Fruit fly (Drosophila melanogaster) whole organism, embryonic: Measurements from ENCODE around the gene Ufl1.

Experiments used
- C15 ChIP-seq: fragments of 200-800 bp; sonication (Bioruptor generic); IDR thresholded peaks from 3 replicates; pipeline ENCODE4 v1.3.6; 2022; ENCODE audit warnings: missing biosample characterization, missing genetic modification characterization
- CG11504 ChIP-seq: fragments of 200-800 bp; sonication (Bioruptor generic); optimal IDR thresholded peaks from 3 replicates; lab custom pipeline; 2019; ENCODE audit warnings: missing biosample characterization, mild to moderate bottlenecking, missing genetic modification characterization, moderate library complexity
- CG12155 ChIP-seq: fragments of 200-800 bp; sonication (Bioruptor generic); optimal IDR thresholded peaks from 3 replicates; lab custom pipeline; 2016; ENCODE audit warnings: missing biosample characterization, missing genetic modification characterization
- CG15269 ChIP-seq: fragments of 200-800 bp; sonication (Bioruptor generic); optimal IDR thresholded peaks from 2 replicates; lab custom pipeline; 2018; ENCODE audit warnings: missing biosample characterization, mild to moderate bottlenecking, missing genetic modification characterization, moderate library complexity
- CG17186 ChIP-seq: fragments of 200-800 bp; sonication (Bioruptor generic); optimal IDR thresholded peaks from 3 replicates; lab custom pipeline; 2017; ENCODE audit warnings: missing biosample characterization, missing genetic modification reagents, missing genetic modification characterization
- CG17612 ChIP-seq: fragments of 200-800 bp; sonication (Bioruptor generic); IDR thresholded peaks from 2 replicates; pipeline ENCODE4 v1.3.6; 2022; ENCODE audit warnings: missing biosample characterization, missing genetic modification characterization
- CG2129 ChIP-seq: fragments of 200-800 bp; sonication (Bioruptor generic); IDR thresholded peaks from 2 replicates; pipeline ENCODE4 v1.3.6; 2022; ENCODE audit warnings: missing biosample characterization, missing genetic modification characterization; ENCODE audit not compliant: partially characterized antibody
- CG2199 ChIP-seq: fragments of 200-800 bp; sonication (Bioruptor generic); IDR thresholded peaks from 3 replicates; pipeline ENCODE4 v1.3.6; 2022; ENCODE audit warnings: missing biosample characterization, missing genetic modification characterization
- CG30020 ChIP-seq: fragments of 200-800 bp; optimal IDR thresholded peaks from 2 replicates; lab custom pipeline; 2019; ENCODE audit warnings: missing biosample characterization, mild to moderate bottlenecking, missing genetic modification characterization, moderate library complexity
- CG3163 ChIP-seq: fragments of 200-800 bp; sonication (Bioruptor generic); optimal IDR thresholded peaks from 3 replicates; lab custom pipeline; 2016; ENCODE audit warnings: missing biosample characterization, missing genetic modification characterization
- CG32532 ChIP-seq: fragments of 200-800 bp; sonication (Bioruptor generic); IDR thresholded peaks from 2 replicates; pipeline ENCODE4 v1.3.6; 2022; ENCODE audit warnings: missing biosample characterization, missing genetic modification characterization
- CG3281 ChIP-seq: fragments of 200-800 bp; sonication (Bioruptor generic); optimal IDR thresholded peaks from 3 replicates; lab custom pipeline; 2017; ENCODE audit warnings: missing biosample characterization, mild to moderate bottlenecking, missing genetic modification characterization
- CG34224 ChIP-seq: fragments of 200-800 bp; sonication (Bioruptor generic); IDR thresholded peaks from 3 replicates; pipeline ENCODE4 v1.3.6; 2022; ENCODE audit warnings: missing biosample characterization, missing genetic modification characterization; ENCODE audit not compliant: partially characterized antibody
- CG4360 ChIP-seq: fragments of 200-800 bp; sonication (Bioruptor generic); IDR thresholded peaks from 2 replicates; pipeline ENCODE4 v1.3.6; 2022; ENCODE audit warnings: missing biosample characterization, missing genetic modification characterization
- CG4820 ChIP-seq: fragments of 200-800 bp; sonication (Bioruptor generic); optimal IDR thresholded peaks from 3 replicates; lab custom pipeline; 2016; ENCODE audit warnings: missing biosample characterization, missing genetic modification characterization
- CG7745 ChIP-seq: fragments of 200-800 bp; sonication (Bioruptor generic); optimal IDR thresholded peaks from 2 replicates; lab custom pipeline; 2018; ENCODE audit warnings: missing biosample characterization, mild to moderate bottlenecking, missing genetic modification characterization, moderate library complexity
- CG8290 ChIP-seq, 3 experiments: fragments of 200-800 bp; sonication (Bioruptor generic); optimal IDR thresholded peaks; 2 replicates each; lab custom pipeline; 2016 to 2019; ENCODE audit warnings: missing biosample characterization in 3 of 3, missing genetic modification characterization in 3 of 3, mild to moderate bottlenecking in 2 of 3, moderate library complexity in 1 of 3
- CG8359 ChIP-seq: fragments of 200-800 bp; sonication (Bioruptor generic); optimal IDR thresholded peaks from 2 replicates; lab custom pipeline; 2017; ENCODE audit warnings: missing biosample characterization, mild to moderate bottlenecking, missing genetic modification characterization, borderline replicate concordance
- CHES-1-like ChIP-seq: fragments of 200-800 bp; sonication (Bioruptor generic); optimal IDR thresholded peaks from 2 replicates; lab custom pipeline; 2016; ENCODE audit warnings: missing biosample characterization, missing genetic modification characterization
- Chrac-16 ChIP-seq: fragments of 200-800 bp; sonication (Bioruptor generic); optimal IDR thresholded peaks from 3 replicates; lab custom pipeline; 2016; ENCODE audit warnings: missing biosample characterization, missing genetic modification characterization
- Dll ChIP-seq: fragments of 200-800 bp; sonication (Bioruptor generic); IDR thresholded peaks from 4 replicates; pipeline ENCODE4 v1.3.6; 2022; ENCODE audit warnings: missing biosample characterization, missing genetic modification characterization; ENCODE audit not compliant: partially characterized antibody
- HLH54F ChIP-seq: fragments of 200-800 bp; sonication (Bioruptor generic); optimal IDR thresholded peaks from 3 replicates; lab custom pipeline; 2016; ENCODE audit warnings: missing biosample characterization, missing genetic modification characterization
- HLHmδ ChIP-seq: fragments of 200-800 bp; sonication (Bioruptor generic); optimal IDR thresholded peaks from 2 replicates; lab custom pipeline; 2018; ENCODE audit warnings: missing biosample characterization, mild to moderate bottlenecking, missing genetic modification characterization, moderate library complexity
- Hey ChIP-seq: fragments of 200-800 bp; sonication (Bioruptor generic); optimal IDR thresholded peaks from 3 replicates; lab custom pipeline; 2018; ENCODE audit warnings: missing biosample characterization, mild to moderate bottlenecking, missing genetic modification characterization
- MBD-R2 ChIP-seq: fragments of 200-800 bp; sonication (Bioruptor generic); IDR thresholded peaks from 2 replicates; pipeline ENCODE4 v1.3.6; 2022; ENCODE audit warnings: missing biosample characterization, missing genetic modification characterization
- Max ChIP-seq: fragments of 200-800 bp; sonication (Bioruptor generic); optimal IDR thresholded peaks from 2 replicates; lab custom pipeline; 2016; ENCODE audit warnings: missing biosample characterization, mild to moderate bottlenecking, missing genetic modification characterization
- Optix ChIP-seq: fragments of 200-800 bp; sonication (Bioruptor generic); IDR thresholded peaks from 3 replicates; pipeline ENCODE4 v1.3.6; 2022; ENCODE audit warnings: missing biosample characterization, missing genetic modification characterization
- Rfx ChIP-seq: fragments of 200-800 bp; sonication (Bioruptor generic); IDR thresholded peaks from 2 replicates; pipeline ENCODE4 v1.3.6; 2022; ENCODE audit warnings: missing biosample characterization, missing genetic modification characterization
- Trl ChIP-seq, 3 experiments: fragments of >200 bp in 2 of 3; fragments of 200-800 bp in 1 of 3; sonication (Bioruptor generic) in 1 of 3; optimal IDR thresholded peaks; 2 replicates in 1 of 3; 3 replicates in 2 of 3; lab custom pipeline; 2016 to 2017; ENCODE audit warnings: missing biosample characterization in 1 of 3, missing genetic modification characterization in 1 of 3
- YL-1 ChIP-seq: fragments of 200-800 bp; sonication (Bioruptor generic); optimal IDR thresholded peaks from 3 replicates; lab custom pipeline; 2017; ENCODE audit warnings: missing biosample characterization, mild to moderate bottlenecking, missing genetic modification characterization
- bbx ChIP-seq: fragments of 200-800 bp; sonication (Bioruptor generic); IDR thresholded peaks from 2 replicates; pipeline ENCODE4 v1.3.6; 2022; ENCODE audit warnings: missing biosample characterization, missing genetic modification characterization; ENCODE audit not compliant: partially characterized antibody
- bsh ChIP-seq, 2 experiments: fragments of 200-800 bp; sonication (Bioruptor generic); optimal IDR thresholded peaks; 2 replicates each; lab custom pipeline; 2017 to 2018; ENCODE audit warnings: mild to moderate bottlenecking in 2 of 2, missing biosample characterization in 2 of 2, missing genetic modification characterization in 2 of 2, moderate library complexity in 1 of 2
- caup ChIP-seq: fragments of 200-800 bp; sonication (Bioruptor generic); optimal IDR thresholded peaks from 3 replicates; lab custom pipeline; 2017; ENCODE audit warnings: missing biosample characterization, mild to moderate bottlenecking, missing genetic modification characterization, moderate library complexity; ENCODE audit not compliant: severe bottlenecking
- chm ChIP-seq: fragments of 200-800 bp; sonication (Bioruptor generic); IDR thresholded peaks from 2 replicates; pipeline ENCODE4 v1.3.6; 2022; ENCODE audit warnings: missing biosample characterization, missing genetic modification characterization
- gfzf ChIP-seq: fragments of 200-800 bp; sonication (Bioruptor generic); optimal IDR thresholded peaks from 2 replicates; lab custom pipeline; 2016; ENCODE audit warnings: missing biosample characterization, mild to moderate bottlenecking, missing genetic modification characterization, moderate library complexity
- grau ChIP-seq: fragments of 200-800 bp; optimal IDR thresholded peaks from 3 replicates; lab custom pipeline; 2019; ENCODE audit warnings: missing biosample characterization, mild to moderate bottlenecking, missing genetic modification characterization, moderate library complexity
- h ChIP-seq: fragments of >200 bp; optimal IDR thresholded peaks from 2 replicates; lab custom pipeline; 2017
- hbn ChIP-seq: fragments of 200-800 bp; sonication (Bioruptor generic); IDR thresholded peaks from 2 replicates; pipeline ENCODE4 v1.3.6; 2022; ENCODE audit warnings: missing biosample characterization, missing genetic modification characterization; ENCODE audit not compliant: partially characterized antibody
- jumu ChIP-seq: fragments of 200-800 bp; sonication (Bioruptor generic); optimal IDR thresholded peaks from 3 replicates; lab custom pipeline; 2016; ENCODE audit warnings: missing biosample characterization, missing genetic modification characterization
- lmd ChIP-seq: fragments of 200-800 bp; sonication (Bioruptor generic); IDR thresholded peaks from 2 replicates; pipeline ENCODE4 v1.3.6; 2022; ENCODE audit warnings: missing biosample characterization, missing genetic modification characterization
- mld ChIP-seq: fragments of 200-800 bp; sonication (Bioruptor generic); IDR thresholded peaks from 3 replicates; pipeline ENCODE4 v1.3.6; 2022; ENCODE audit warnings: missing biosample characterization, missing genetic modification characterization; ENCODE audit not compliant: partially characterized antibody
- oc ChIP-seq: fragments of 200-800 bp; sonication (Bioruptor generic); optimal IDR thresholded peaks from 2 replicates; lab custom pipeline; 2018; ENCODE audit warnings: missing biosample characterization, mild to moderate bottlenecking, missing genetic modification characterization, moderate library complexity
- pzg ChIP-seq: fragments of 200-800 bp; sonication (Bioruptor generic); optimal IDR thresholded peaks from 3 replicates; lab custom pipeline; 2018; ENCODE audit warnings: missing biosample characterization, mild to moderate bottlenecking, missing genetic modification characterization, moderate library complexity
- sd ChIP-seq: fragments of 200-800 bp; sonication (Bioruptor generic); optimal IDR thresholded peaks from 3 replicates; lab custom pipeline; 2018; ENCODE audit warnings: missing biosample characterization, mild to moderate bottlenecking, missing genetic modification characterization, moderate library complexity
- slp2 ChIP-seq: fragments of 200-800 bp; sonication (Bioruptor generic); optimal IDR thresholded peaks from 2 replicates; lab custom pipeline; 2016; ENCODE audit warnings: missing biosample characterization, missing genetic modification characterization
- trem ChIP-seq: fragments of 200-800 bp; optimal IDR thresholded peaks from 3 replicates; lab custom pipeline; 2019; ENCODE audit warnings: missing biosample characterization, mild to moderate bottlenecking, missing genetic modification characterization, moderate library complexity
- zf30C ChIP-seq: fragments of 200-800 bp; sonication (Bioruptor generic); optimal IDR thresholded peaks from 3 replicates; lab custom pipeline; 2018; ENCODE audit warnings: missing biosample characterization, mild to moderate bottlenecking, missing genetic modification characterization
- zfh1 ChIP-seq: fragments of 200-800 bp; sonication (Bioruptor generic); IDR thresholded peaks from 3 replicates; pipeline ENCODE4 v1.3.6; 2022; ENCODE audit warnings: missing biosample characterization, missing genetic modification characterization
- zfh2 ChIP-seq: fragments of 200-800 bp; sonication (Bioruptor generic); optimal IDR thresholded peaks from 2 replicates; lab custom pipeline; 2016; ENCODE audit warnings: missing biosample characterization, missing genetic modification characterization

The Ufl1 gene

DNA sequence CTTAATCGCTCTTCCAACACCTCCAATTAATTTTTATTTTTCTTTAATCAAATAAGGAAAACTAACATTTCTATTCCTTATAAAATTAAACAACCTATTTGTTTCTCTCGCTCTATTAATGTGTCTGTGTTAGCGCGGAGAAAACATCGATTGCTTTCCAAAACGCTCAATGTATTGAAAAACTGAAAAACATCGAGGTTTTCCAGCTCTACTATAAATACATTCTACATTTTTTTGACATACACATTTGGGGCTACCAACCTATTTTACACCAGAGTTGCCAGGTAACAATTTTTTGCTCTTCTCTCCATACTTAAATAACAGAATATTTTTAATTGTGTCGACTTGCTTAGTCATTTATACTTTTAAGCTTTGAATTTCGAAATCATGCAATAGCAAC is 17.7 kb upstream of the Ufl1 start (continued):
- TF ChIP-seq mld (no peak), CG2129 (no peak), CG11504 (peak; percentile 65), CG12155 (peak; percentile 38), bbx (GFP tag; lab: Robert Waterston, UW) (peak; percentile 80), MBD-R2 (GFP tag; lab: Robert Waterston, UW) (peak; percentile 38; the same call in 1 of the 2 replicates), grau (peak; percentile 40), CG4820 (GFP tag; lab: Kevin White, UChicago) (no peak), trem (peak; percentile 97), gfzf (peak; percentile 39), CG34224 (GFP tag; lab: Robert Waterston, UW) (peak; percentile 66), Optix (GFP tag; lab: Robert Waterston, UW) (no peak), zfh1 (GFP tag; lab: Robert Waterston, UW) (0 out of 3 replicates have a peak, but pooled peaks have one; percentile 5), Dll (GFP tag; lab: Robert Waterston, UW) (peak; percentile 75), HLH54F (GFP tag; lab: Kevin White, UChicago) (peak; percentile 24), caup (GFP tag; lab: Kevin White, UChicago) (no peak), CG4360 (GFP tag; lab: Robert Waterston, UW) (no peak), CG2199 (GFP tag; lab: Robert Waterston, UW) (peak; percentile 73; the same call in 1 of the 3 replicates), lmd (GFP tag; lab: Robert Waterston, UW) (no peak), Chrac-16 (peak; percentile 18), h (no peak), slp2 (GFP tag; lab: Kevin White, UChicago) (peak; percentile 33), Rfx (peak; percentile 43; the same call in 1 of the 2 replicates), CG17612 (GFP tag; lab: Robert Waterston, UW) (no peak), oc (tag; lab: Kevin White, UChicago) (no peak), CG17186 (peak; percentile 3), chm (GFP tag; lab: Robert Waterston, UW) (peak; percentile 11; the same call in 1 of the 2 replicates), CG15269 (tag; lab: Kevin White, UChicago) (no peak), zfh2 (peak; percentile 27), CG30020 (tag; lab: Kevin White, UChicago) (peak; percentile 57), CG32532 (no peak), Trl (optimal IDR thresholded peaks at IDR 0.05; lab: Kevin White, UChicago) (no peak), Trl (GFP tag; optimal IDR thresholded peaks at IDR 0.05; lab: Kevin White, UChicago) (peak; percentile 52), bsh (GFP tag; optimal IDR thresholded peaks at IDR 0.05; lab: Kevin White, UChicago) (peak in 1 of 2 experiments; percentile 16), YL-1 (GFP tag; lab: Kevin White, UChicago) (peak; percentile 56), CG8359 (GFP tag; lab: Kevin White, UChicago) (no peak), CG8290 (GFP tag; optimal IDR thresholded peaks at IDR 0.05; lab: Kevin White, UChicago) (peak; percentile 71), CG8290 (tag; optimal IDR thresholded peaks at IDR 0.05; lab: Kevin White, UChicago) (no peak), hbn (GFP tag; lab: Robert Waterston, UW) (peak; percentile 74), sd (tag; lab: Kevin White, UChicago) (no peak), jumu (GFP tag; lab: Kevin White, UChicago) (peak; percentile 10), Max (GFP tag; lab: Kevin White, UChicago) (no peak), CHES-1-like (GFP tag; lab: Kevin White, UChicago) (peak; percentile 43), C15 (GFP tag; lab: Robert Waterston, UW) (no peak), Hey (tag; lab: Kevin White, UChicago) (no peak), zf30C (peak; percentile 44), CG3163 (GFP tag; lab: Kevin White, UChicago) (peak; percentile 38), HLHmδ (GFP tag; lab: Kevin White, UChicago) (no peak), CG3281 (GFP tag; lab: Kevin White, UChicago) (no peak), CG7745 (no peak), pzg (GFP tag; lab: Kevin White, UChicago) (peak; percentile 50)
